Worm (Caenorhabditis elegans): ENCODE data around the gene klp-20.
"Not testable (repeated sequence)": the region's sequence is repeated elsewhere in the genome, so short reads cannot be mapped to it uniquely, and the experiment has no call there.

Gene klp-20

DNA sequence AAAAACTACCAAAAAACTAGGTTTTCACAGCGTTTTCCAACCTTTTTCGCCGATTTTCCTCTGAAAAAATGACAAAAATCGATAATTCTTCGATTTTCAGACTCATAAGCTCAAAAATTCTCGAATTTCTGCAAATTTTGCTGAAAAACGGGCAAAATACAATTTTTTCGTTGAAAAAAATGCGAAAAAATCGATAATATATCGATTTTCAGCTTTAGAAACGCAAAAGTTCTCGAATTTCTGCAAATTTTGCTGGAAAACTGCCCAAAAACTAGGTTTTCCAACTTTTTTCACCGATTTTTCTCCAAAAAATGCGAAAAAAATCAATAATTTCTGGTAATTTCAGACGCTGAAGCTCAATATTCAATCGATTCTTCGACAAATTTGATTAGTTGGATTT, 41.6 kb downstream of the klp-20 start:
- no peak for TF ChIP-seq tlp-1 (tag; optimal IDR thresholded peaks at IDR 0.05)
- no peak for TF ChIP-seq tbx-2 (tag; optimal IDR thresholded peaks at IDR 0.05)
- TF ChIP-seq alr-1 (tag; optimal IDR thresholded peaks at IDR 0.05; ENCODE audit: borderline replicate concordance), result no peak
- TF ChIP-seq fkh-8 (tag; optimal IDR thresholded peaks at IDR 0.05), result no peak
- no peak for TF ChIP-seq unc-30 (tag; optimal IDR thresholded peaks at IDR 0.05)

DNA sequence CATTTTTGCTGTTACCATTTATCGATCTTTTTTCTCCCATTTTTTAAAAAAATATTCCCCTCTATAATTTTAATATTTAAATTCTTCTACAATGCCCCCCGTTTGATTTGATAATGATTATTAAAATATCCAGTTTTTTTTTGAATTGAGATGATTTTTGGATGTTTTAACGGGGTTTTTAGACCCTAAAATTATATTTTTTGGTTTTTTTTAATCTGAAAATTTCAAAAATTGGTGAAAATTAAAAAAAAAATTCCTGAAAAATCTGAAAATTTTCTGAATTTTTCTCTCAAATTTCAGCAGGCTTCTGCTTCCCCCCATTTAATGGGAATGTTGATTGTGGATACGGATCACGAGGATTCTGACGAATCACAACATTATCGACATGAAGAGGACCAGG, 44.4 kb downstream of the klp-20 start, which contains the start of gene Y50D7A.3:
Gene Y50D7A.3 (plus strand): TSS at position 301 of the 400 bp plus-strand sequence.
- TF ChIP-seq grh-1 (GFP tag; IDR thresholded peaks at IDR 0.05) (no peak), nhr-77 (tag; optimal IDR thresholded peaks at IDR 0.05) (no peak), lin-14 (GFP tag; optimal IDR thresholded peaks at IDR 0.05) (no peak), nhr-237 (tag; optimal IDR thresholded peaks at IDR 0.05) (no peak), alr-1 (tag; optimal IDR thresholded peaks at IDR 0.05; ENCODE audit: borderline replicate concordance) (no peak), nhr-20 (tag; optimal IDR thresholded peaks at IDR 0.05) (no peak), nhr-47 (tag; optimal IDR thresholded peaks at IDR 0.05) (no peak), lin-15B (tag; optimal IDR thresholded peaks at IDR 0.05) (no peak), egl-13 (tag; optimal IDR thresholded peaks at IDR 0.05) (no peak), sptf-1 (tag; optimal IDR thresholded peaks at IDR 0.05) (no peak), mab-9 (GFP tag; IDR thresholded peaks at IDR 0.05) (no peak), lir-3 (tag; optimal IDR thresholded peaks at IDR 0.05; ENCODE audit: poor library complexity) (no peak), nhr-76 (tag; optimal IDR thresholded peaks at IDR 0.05) (no peak)

DNA sequence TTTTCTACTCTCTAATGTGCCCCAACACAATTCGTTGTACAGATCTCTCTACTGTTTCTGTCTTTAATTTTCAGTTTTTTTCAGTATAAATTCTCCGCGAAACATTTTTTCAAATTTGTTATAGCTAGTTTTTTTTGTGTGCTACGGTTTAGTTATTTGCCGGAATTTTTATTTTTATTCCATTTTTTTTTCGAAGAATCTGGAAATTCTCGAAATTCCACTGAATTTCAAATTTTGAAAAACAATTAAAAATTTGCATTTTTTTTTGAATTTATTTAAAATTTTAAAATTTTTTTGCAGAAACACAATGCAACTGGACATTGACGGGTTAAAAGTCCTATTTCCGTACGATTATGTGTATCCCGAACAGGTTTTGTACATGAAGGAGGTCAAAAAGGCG, 55.0 kb downstream of the klp-20 start, which contains the start of gene xpd-1:
Gene xpd-1 (plus strand): TSS at position 301 of the 400 bp plus-strand sequence.
- TF ChIP-seq aha-1 (tag; optimal IDR thresholded peaks at IDR 0.05) (no peak), ces-1 (GFP tag; optimal IDR thresholded peaks at IDR 0.05) (no peak), tlp-1 (tag; optimal IDR thresholded peaks at IDR 0.05) (no peak), nhr-85 (tag) (no peak), swsn-7 (tag; optimal IDR thresholded peaks at IDR 0.05) (no peak), hlh-4 (tag; optimal IDR thresholded peaks at IDR 0.05) (no peak), fkh-10 (GFP tag; optimal IDR thresholded peaks at IDR 0.05) (no peak)

DNA sequence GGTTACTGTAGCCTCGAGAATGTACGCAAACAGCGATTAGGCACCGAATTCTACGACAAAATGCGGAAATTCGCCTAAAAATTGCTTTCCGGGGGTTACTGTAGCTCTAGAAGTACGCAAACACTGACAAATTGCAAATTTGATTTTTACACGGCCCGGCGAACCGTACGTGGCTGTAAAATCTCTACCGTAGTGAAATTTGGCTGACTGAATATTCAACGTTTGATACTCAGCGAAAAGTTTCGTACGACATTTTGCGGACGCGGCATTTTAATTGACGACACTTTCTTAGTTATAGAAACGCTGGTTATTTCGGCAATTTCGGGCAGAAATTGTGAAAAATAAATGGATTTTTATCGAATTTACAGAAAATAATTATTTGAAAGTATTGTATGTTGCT, 59.8 kb downstream of the klp-20 start:
- TF ChIP-seq efl-1 (optimal IDR thresholded peaks at IDR 0.05), result not testable (repeated sequence)
- peak in 1 of 2 experiments; percentile 89 for TF ChIP-seq efl-1 (GFP tag; optimal IDR thresholded peaks at IDR 0.05 in 1 of 2)
- TF ChIP-seq lsy-2 (tag; optimal IDR thresholded peaks at IDR 0.05), result peak in 1 of 2 experiments; percentile 33
